Fruit fly (Drosophila melanogaster): ENCODE data around the gene pie.

The pie gene

DNA sequence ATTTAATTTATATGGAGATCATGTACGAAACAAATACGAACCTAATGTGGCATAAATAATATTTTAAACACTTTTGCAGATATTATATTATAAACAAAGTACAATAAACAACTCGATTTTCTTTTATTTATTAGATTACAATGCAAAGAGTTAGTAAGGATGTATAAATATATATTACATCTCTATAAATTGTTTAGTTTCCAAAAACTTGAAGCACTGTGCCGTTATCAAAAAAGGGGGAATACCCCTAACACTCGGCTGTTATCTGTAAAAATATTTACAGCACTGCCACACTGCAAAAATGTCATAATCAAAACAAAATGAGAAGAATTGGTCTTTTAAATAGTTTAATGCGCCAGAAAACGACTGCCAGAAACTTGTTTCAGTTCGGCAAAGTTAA is 5.9 kb upstream of the pie start, which contains the start of gene CG5188 (continued):
- TF ChIP-seq CG4820 (GFP tag; optimal IDR thresholded peaks at IDR 0.05) (peak; percentile 31), CG14441 (GFP tag; IDR thresholded peaks at IDR 0.05) (no peak), CG12391 (tag; optimal IDR thresholded peaks at IDR 0.05) (peak; percentile 67), CG18011 (GFP tag; optimal IDR thresholded peaks at IDR 0.05) (no peak), CG15601 (tag; optimal IDR thresholded peaks at IDR 0.05) (peak; percentile 31), phol (tag; optimal IDR thresholded peaks at IDR 0.05) (peak; percentile 55), CG10209 (GFP tag; optimal IDR thresholded peaks at IDR 0.05) (no peak), sens-2 (GFP tag; IDR thresholded peaks at IDR 0.05) (no peak), CG5953 (GFP tag; IDR thresholded peaks at IDR 0.05) (peak; percentile 54; the same call in 1 of the 2 replicates), CG18262 (tag; optimal IDR thresholded peaks at IDR 0.05) (peak; percentile 49), MBD-R2 (GFP tag; IDR thresholded peaks at IDR 0.05) (peak; percentile 75; the same call in 1 of the 2 replicates), Elba2 (GFP tag; optimal IDR thresholded peaks at IDR 0.05) (no peak), unc-4 (GFP tag; IDR thresholded peaks at IDR 0.05; ENCODE audit: partially characterized antibody) (0 out of 2 replicates have a peak, but pooled peaks have one; percentile 26), chn (GFP tag; optimal IDR thresholded peaks at IDR 0.05) (peak; percentile 17), Nf-YA (GFP tag; IDR thresholded peaks at IDR 0.05) (no peak), CG9437 (GFP tag; optimal IDR thresholded peaks at IDR 0.05) (peak; percentile 25), gcm (GFP tag; optimal IDR thresholded peaks at IDR 0.05) (peak; percentile 42), ci (GFP tag; IDR thresholded peaks at IDR 0.05) (peak; percentile 73; the same call in 2 of the 3 replicates), CG12659 (GFP tag; optimal IDR thresholded peaks at IDR 0.05) (peak; percentile 50), oc (tag; optimal IDR thresholded peaks at IDR 0.05) (peak; percentile 14), pnt (GFP tag; optimal IDR thresholded peaks at IDR 0.05) (peak; percentile 17), Mes4 (GFP tag; optimal IDR thresholded peaks at IDR 0.05) (no peak), CG9727 (GFP tag; optimal IDR thresholded peaks at IDR 0.05) (peak; percentile 16), fd102C (GFP tag; optimal IDR thresholded peaks at IDR 0.05) (no peak), sob (GFP tag; IDR thresholded peaks at IDR 0.05) (peak; percentile 31; the same call in 1 of the 2 replicates), CG5180 (GFP tag; optimal IDR thresholded peaks at IDR 0.05) (no peak), sna (GFP tag; IDR thresholded peaks at IDR 0.05; ENCODE audit: partially characterized antibody) (0 out of 2 replicates have a peak, but pooled peaks have one; percentile 36), Dip3 (GFP tag; optimal IDR thresholded peaks at IDR 0.05) (no peak), gfzf (GFP tag; optimal IDR thresholded peaks at IDR 0.05) (peak; percentile 54), mld (GFP tag; IDR thresholded peaks at IDR 0.05; ENCODE audit: partially characterized antibody) (no peak), kay (GFP tag; optimal IDR thresholded peaks at IDR 0.05) (no peak), BEAF-32 (GFP tag; optimal IDR thresholded peaks at IDR 0.05) (peak; percentile 12), Hr39 (optimal IDR thresholded peaks at IDR 0.05) (no peak), CG2678 (tag; optimal IDR thresholded peaks at IDR 0.05) (peak; percentile 67), stc (GFP tag; IDR thresholded peaks at IDR 0.05) (peak; percentile 62; the same call in 1 of the 2 replicates), Hand (GFP tag; optimal IDR thresholded peaks at IDR 0.05) (no peak), CG16815 (GFP tag; optimal IDR thresholded peaks at IDR 0.05) (no peak), B-H2 (GFP tag; optimal IDR thresholded peaks at IDR 0.05) (peak; percentile 1), CG11723 (GFP tag; optimal IDR thresholded peaks at IDR 0.05) (no peak), nom (GFP tag; optimal IDR thresholded peaks at IDR 0.05) (peak; percentile 49), HmgD (GFP tag; optimal IDR thresholded peaks at IDR 0.05) (no peak), gt (GFP tag; IDR thresholded peaks at IDR 0.05) (no peak), CG17359 (tag; optimal IDR thresholded peaks at IDR 0.05) (peak; percentile 60), ind (GFP tag; optimal IDR thresholded peaks at IDR 0.05) (peak; percentile 33), CG2120 (GFP tag; optimal IDR thresholded peaks at IDR 0.05) (peak; percentile 56), ems (GFP tag; optimal IDR thresholded peaks at IDR 0.05) (no peak), CG4617 (GFP tag; optimal IDR thresholded peaks at IDR 0.05; ENCODE audit: borderline replicate concordance) (peak; percentile 19), slou (GFP tag; optimal IDR thresholded peaks at IDR 0.05) (no peak), NFAT (GFP tag; IDR thresholded peaks at IDR 0.05) (peak; percentile 74; the same call in 1 of the 2 replicates), Oaz (GFP tag; IDR thresholded peaks at IDR 0.05) (no peak)
